Fruit fly (Drosophila melanogaster): Measurements from ENCODE around the gene CG34124.

The CG34124 gene

dm6 chr2L:4971329-4971798 is 13.2 kb downstream of the CG34124 start, which contains the start of gene CG14043 (continued):
- TF ChIP-seq Rx (GFP tag; IDR thresholded peaks at IDR 0.05): no peak
- no peak for TF ChIP-seq Dll (GFP tag; IDR thresholded peaks at IDR 0.05; ENCODE audit: partially characterized antibody)
- peak; percentile 36 for TF ChIP-seq mam (GFP tag; optimal IDR thresholded peaks at IDR 0.05)
- peak; percentile 32 for TF ChIP-seq Dip3 (GFP tag; optimal IDR thresholded peaks at IDR 0.05)
- TF ChIP-seq Asciz (GFP tag; optimal IDR thresholded peaks at IDR 0.05): no peak
- TF ChIP-seq Sin3A (optimal IDR thresholded peaks at IDR 0.05): peak; percentile 85
- no peak for TF ChIP-seq Deaf1 (tag; optimal IDR thresholded peaks at IDR 0.05)
- no peak for TF ChIP-seq zf30C (GFP tag; optimal IDR thresholded peaks at IDR 0.05)
- TF ChIP-seq da (GFP tag; optimal IDR thresholded peaks at IDR 0.05): no peak
- no peak for TF ChIP-seq sens-2 (GFP tag; IDR thresholded peaks at IDR 0.05)
- no peak for TF ChIP-seq CG3163 (GFP tag; optimal IDR thresholded peaks at IDR 0.05)
- no peak for TF ChIP-seq CG1529 (GFP tag; optimal IDR thresholded peaks at IDR 0.05)
- no peak for TF ChIP-seq gt (GFP tag; IDR thresholded peaks at IDR 0.05)
- TF ChIP-seq ci (GFP tag; IDR thresholded peaks at IDR 0.05): no peak
- no peak for TF ChIP-seq wdn (GFP tag; IDR thresholded peaks at IDR 0.05)
- no peak for TF ChIP-seq Adf1 (GFP tag; IDR thresholded peaks at IDR 0.05)
- no peak for TF ChIP-seq pan (optimal IDR thresholded peaks at IDR 0.05)
- no peak for TF ChIP-seq pan (GFP tag; optimal IDR thresholded peaks at IDR 0.05 in 1 of 2, IDR thresholded peaks at IDR 0.05 in 1 of 2)
- peak; percentile 80 for TF ChIP-seq nmo (GFP tag; optimal IDR thresholded peaks at IDR 0.05)
- TF ChIP-seq Xrp1 (GFP tag; IDR thresholded peaks at IDR 0.05): no peak
- no peak for TF ChIP-seq cwo (GFP tag; optimal IDR thresholded peaks at IDR 0.05)
- no peak for TF ChIP-seq CG5180 (GFP tag; optimal IDR thresholded peaks at IDR 0.05)
- no peak for TF ChIP-seq H2.0 (GFP tag; IDR thresholded peaks at IDR 0.05)
- TF ChIP-seq run (tag; optimal IDR thresholded peaks at IDR 0.05): no peak
- no peak for TF ChIP-seq NK7.1 (GFP tag; optimal IDR thresholded peaks at IDR 0.05)
- TF ChIP-seq CG6175 (GFP tag; IDR thresholded peaks at IDR 0.05): no peak
- no peak for TF ChIP-seq CG10321 (GFP tag; IDR thresholded peaks at IDR 0.05)
- no peak for TF ChIP-seq vfl (GFP tag; optimal IDR thresholded peaks at IDR 0.05)
- peak; percentile 31 for TF ChIP-seq grau (tag; optimal IDR thresholded peaks at IDR 0.05)
- TF ChIP-seq Fer3 (tag; optimal IDR thresholded peaks at IDR 0.05): no peak
- no peak for TF ChIP-seq fu2 (GFP tag; optimal IDR thresholded peaks at IDR 0.05)
- TF ChIP-seq Blimp-1 (GFP tag; optimal IDR thresholded peaks at IDR 0.05): no peak
- TF ChIP-seq usp (GFP tag; optimal IDR thresholded peaks at IDR 0.05): no peak
- TF ChIP-seq CG18262 (tag; optimal IDR thresholded peaks at IDR 0.05): peak; percentile 31
- no peak for TF ChIP-seq ttk (GFP tag; IDR thresholded peaks at IDR 0.05)
- peak; percentile 72 for TF ChIP-seq phol (tag; optimal IDR thresholded peaks at IDR 0.05)
- no peak for TF ChIP-seq CG13123 (GFP tag; optimal IDR thresholded peaks at IDR 0.05)
- no peak for TF ChIP-seq CG10543 (GFP tag; optimal IDR thresholded peaks at IDR 0.05)
- TF ChIP-seq Lhr (GFP tag; optimal IDR thresholded peaks at IDR 0.05): peak; percentile 85
- peak; percentile 81 for TF ChIP-seq Ets97D (GFP tag; optimal IDR thresholded peaks at IDR 0.05)
- TF ChIP-seq CG18599 (GFP tag; optimal IDR thresholded peaks at IDR 0.05): no peak
- 0 out of 2 replicates have a peak, but pooled peaks have one; percentile 9 for TF ChIP-seq sob (GFP tag; IDR thresholded peaks at IDR 0.05)
- TF ChIP-seq Lpt (GFP tag; optimal IDR thresholded peaks at IDR 0.05): no peak
- TF ChIP-seq MESR4 (GFP tag; optimal IDR thresholded peaks at IDR 0.05): peak; percentile 31
- TF ChIP-seq B-H2 (GFP tag; optimal IDR thresholded peaks at IDR 0.05): no peak
- no peak for TF ChIP-seq nerfin-2 (GFP tag; IDR thresholded peaks at IDR 0.05; ENCODE audit: partially characterized antibody)
- no peak for TF ChIP-seq CG34422 (GFP tag; IDR thresholded peaks at IDR 0.05)
- no peak for TF ChIP-seq odd (GFP tag; optimal IDR thresholded peaks at IDR 0.05)
- TF ChIP-seq CG12155 (GFP tag; optimal IDR thresholded peaks at IDR 0.05): peak; percentile 19
- no peak for TF ChIP-seq Lim3 (GFP tag; IDR thresholded peaks at IDR 0.05)
- TF ChIP-seq Gsc (GFP tag; IDR thresholded peaks at IDR 0.05): no peak
- peak; percentile 61 for TF ChIP-seq HmgD (GFP tag; optimal IDR thresholded peaks at IDR 0.05)
- TF ChIP-seq CG14667 (GFP tag; IDR thresholded peaks at IDR 0.05): no peak

All from whole organism, embryonic.